Fruit fly (Drosophila melanogaster) whole organism, wandering third instar larva: ENCODE results near the gene Tm2.

ENCODE experiments used
- Abd-B ChIP-seq: fragments of >200 bp; optimal IDR thresholded peaks from 2 replicates; lab custom pipeline; 2017; ENCODE audit warnings: missing biosample characterization, missing genetic modification characterization
- CG32264 ChIP-seq: fragments of 200-800 bp; sonication (Bioruptor generic); optimal IDR thresholded peaks from 2 replicates; lab custom pipeline; 2016; ENCODE audit warnings: missing biosample characterization, missing genetic modification characterization
- CG9705 ChIP-seq: fragments of 200-800 bp; sonication (Bioruptor generic); optimal IDR thresholded peaks from 2 replicates; lab custom pipeline; 2018; ENCODE audit warnings: missing biosample characterization, mild to moderate bottlenecking, missing genetic modification characterization
- CrebA ChIP-seq: fragments of 200-800 bp; sonication (Bioruptor generic); optimal IDR thresholded peaks from 2 replicates; lab custom pipeline; 2016; ENCODE audit warnings: missing biosample characterization, mild to moderate bottlenecking, missing genetic modification characterization, borderline replicate concordance
- Dfd ChIP-seq: fragments of >200 bp; optimal IDR thresholded peaks from 2 replicates; lab custom pipeline; 2017; ENCODE audit warnings: missing biosample characterization, missing genetic modification characterization
- Dif ChIP-seq: fragments of 200-275, 200-300 bp; sonication (Bioruptor generic); optimal IDR thresholded peaks from 2 replicates; lab custom pipeline; 2018; ENCODE audit warnings: missing biosample characterization, missing genetic modification characterization; ENCODE audit not compliant: partially characterized antibody
- GATAd ChIP-seq: sonication (Bioruptor generic); optimal IDR thresholded peaks from 2 replicates; lab custom pipeline; 2016; ENCODE audit warnings: missing biosample characterization, missing genetic modification characterization
- HLH106 ChIP-seq: fragments of 200-800 bp; optimal IDR thresholded peaks from 3 replicates; lab custom pipeline; 2019; ENCODE audit warnings: missing biosample characterization, mild to moderate bottlenecking, missing genetic modification characterization, moderate library complexity
- Hnf4 ChIP-seq: fragments of 200-800 bp; sonication (Bioruptor generic); optimal IDR thresholded peaks from 2 replicates; lab custom pipeline; 2016; ENCODE audit warnings: missing biosample characterization, mild to moderate bottlenecking, missing genetic modification characterization
- Hr78 ChIP-seq: fragments of >200 bp; optimal IDR thresholded peaks from 2 replicates; lab custom pipeline; 2017; ENCODE audit warnings: missing biosample characterization, missing genetic modification characterization
- Hr83 ChIP-seq: fragments of 200-300 bp; sonication (Bioruptor generic); optimal IDR thresholded peaks from 2 replicates; lab custom pipeline; 2016; ENCODE audit warnings: missing biosample characterization, mild to moderate bottlenecking, missing genetic modification characterization, moderate library complexity; ENCODE audit not compliant: poor library complexity, severe bottlenecking
- Jra ChIP-seq: sonication (Bioruptor generic); optimal IDR thresholded peaks from 2 replicates; lab custom pipeline; 2016; ENCODE audit warnings: missing biosample characterization, missing genetic modification characterization
- Mio ChIP-seq: sonication (Bioruptor generic); optimal IDR thresholded peaks from 2 replicates; lab custom pipeline; 2016; ENCODE audit warnings: missing biosample characterization, missing genetic modification characterization
- Myc ChIP-seq: fragments of >200 bp; optimal IDR thresholded peaks from 2 replicates; lab custom pipeline; 2017
- N ChIP-seq: fragments of >200 bp; optimal IDR thresholded peaks from 2 replicates; lab custom pipeline; 2018; ENCODE audit warnings: missing biosample characterization, missing external identifiers, missing genetic modification characterization
- OdsH ChIP-seq: fragments of 200-800 bp; sonication (Bioruptor generic); optimal IDR thresholded peaks from 2 replicates; lab custom pipeline; 2016; ENCODE audit warnings: missing biosample characterization, mild to moderate bottlenecking, missing genetic modification characterization
- Rel ChIP-seq, 2 experiments: fragments of 200-800 bp; sonication (Bioruptor generic) in 1 of 2; optimal IDR thresholded peaks; 2 replicates in 1 of 2; 3 replicates in 1 of 2; lab custom pipeline; 2016 to 2019; ENCODE audit warnings: mild to moderate bottlenecking in 2 of 2, missing biosample characterization in 2 of 2, missing genetic modification characterization in 2 of 2, moderate library complexity in 1 of 2
- Sp1 ChIP-seq: fragments of 200-800 bp; sonication (Bioruptor generic); optimal IDR thresholded peaks from 3 replicates; lab custom pipeline; 2019; ENCODE audit warnings: missing biosample characterization, mild to moderate bottlenecking, missing genetic modification characterization, moderate library complexity
- Vsx2 ChIP-seq: fragments of 200-300, 225-300 bp; sonication (Bioruptor generic); optimal IDR thresholded peaks from 2 replicates; lab custom pipeline; 2018; ENCODE audit warnings: missing biosample characterization, missing genetic modification characterization; ENCODE audit not compliant: partially characterized antibody
- br ChIP-seq: fragments of 200-800 bp; sonication (Bioruptor generic); optimal IDR thresholded peaks from 2 replicates; lab custom pipeline; 2016; ENCODE audit warnings: missing biosample characterization, missing genetic modification characterization
- brk ChIP-seq: fragments of 200-800 bp; sonication (Bioruptor generic); optimal IDR thresholded peaks from 2 replicates; lab custom pipeline; 2016; ENCODE audit warnings: missing biosample characterization, mild to moderate bottlenecking, missing genetic modification characterization
- dl ChIP-seq, 2 experiments: fragments of 175-275, 200-275 bp in 1 of 2; fragments of 200-275 bp in 1 of 2; sonication (Bioruptor generic); optimal IDR thresholded peaks; lab custom pipeline; 2018; ENCODE audit warnings: mild to moderate bottlenecking in 2 of 2, missing biosample characterization in 2 of 2, missing genetic modification characterization in 2 of 2, moderate library complexity in 2 of 2; ENCODE audit not compliant: partially characterized antibody in 2 of 2, insufficient read depth in 1 of 2
- dmrt93B ChIP-seq: fragments of 200-800 bp; sonication (Bioruptor generic); optimal IDR thresholded peaks from 2 replicates; lab custom pipeline; 2018; ENCODE audit warnings: missing biosample characterization, mild to moderate bottlenecking, missing genetic modification characterization
- dsf ChIP-seq: sonication (Bioruptor generic); optimal IDR thresholded peaks from 2 replicates; lab custom pipeline; 2016; ENCODE audit warnings: missing biosample characterization, missing genetic modification characterization, borderline replicate concordance
- ey ChIP-seq: fragments of 200-800 bp; sonication (Bioruptor generic); optimal IDR thresholded peaks from 2 replicates; lab custom pipeline; 2016; ENCODE audit warnings: missing biosample characterization, missing genetic modification characterization
- foxo ChIP-seq, 2 experiments: fragments of 200-800 bp; sonication (Bioruptor generic); optimal IDR thresholded peaks; 2 replicates in 1 of 2; 3 replicates in 1 of 2; lab custom pipeline; 2016 to 2017; ENCODE audit warnings: missing biosample characterization in 2 of 2, missing genetic modification characterization in 2 of 2
- fru ChIP-seq: fragments of 200-800 bp; sonication (Bioruptor generic); optimal IDR thresholded peaks from 3 replicates; lab custom pipeline; 2016; ENCODE audit warnings: missing biosample characterization, mild to moderate bottlenecking, missing genetic modification characterization
- h ChIP-seq: fragments of 200-800 bp; sonication (Bioruptor generic); optimal IDR thresholded peaks from 3 replicates; lab custom pipeline; 2016; ENCODE audit warnings: missing biosample characterization, mild to moderate bottlenecking, missing genetic modification characterization
- jim ChIP-seq: fragments of 175-275, 200-325 bp; sonication (Bioruptor generic); optimal IDR thresholded peaks from 2 replicates; lab custom pipeline; 2016; ENCODE audit warnings: missing biosample characterization, mild to moderate bottlenecking, missing genetic modification characterization
- lola ChIP-seq: fragments of >200 bp; optimal IDR thresholded peaks from 2 replicates; lab custom pipeline; 2017; ENCODE audit warnings: missing biosample characterization, missing genetic modification characterization
- pan ChIP-seq: fragments of >200 bp; optimal IDR thresholded peaks from 2 replicates; lab custom pipeline; 2017
- psq ChIP-seq: fragments of 200-800 bp; sonication (Bioruptor generic); optimal IDR thresholded peaks from 3 replicates; lab custom pipeline; 2017; ENCODE audit warnings: missing biosample characterization, mild to moderate bottlenecking, missing genetic modification characterization, moderate library complexity
- rgr ChIP-seq: fragments of 200-800 bp; sonication (Bioruptor generic); optimal IDR thresholded peaks from 3 replicates; lab custom pipeline; 2016; ENCODE audit warnings: missing biosample characterization, mild to moderate bottlenecking, missing genetic modification characterization
- sage ChIP-seq: fragments of 200-800 bp; sonication (Bioruptor generic); optimal IDR thresholded peaks from 2 replicates; lab custom pipeline; 2016; ENCODE audit warnings: missing biosample characterization, mild to moderate bottlenecking, missing genetic modification characterization
- sv ChIP-seq: fragments of 200-800 bp; sonication (Bioruptor generic); optimal IDR thresholded peaks from 3 replicates; lab custom pipeline; 2016; ENCODE audit warnings: missing biosample characterization, missing genetic modification characterization
- tai ChIP-seq: sonication (Bioruptor generic); optimal IDR thresholded peaks from 2 replicates; lab custom pipeline; 2016; ENCODE audit warnings: missing biosample characterization, missing genetic modification characterization
- usp ChIP-seq: fragments of >200 bp; optimal IDR thresholded peaks from 2 replicates; lab custom pipeline; 2017; ENCODE audit warnings: missing biosample characterization, missing genetic modification characterization
- woc ChIP-seq: sonication (Bioruptor generic); optimal IDR thresholded peaks from 2 replicates; lab custom pipeline; 2016; ENCODE audit warnings: missing biosample characterization, mild to moderate bottlenecking, missing genetic modification characterization

The Tm2 gene

DNA sequence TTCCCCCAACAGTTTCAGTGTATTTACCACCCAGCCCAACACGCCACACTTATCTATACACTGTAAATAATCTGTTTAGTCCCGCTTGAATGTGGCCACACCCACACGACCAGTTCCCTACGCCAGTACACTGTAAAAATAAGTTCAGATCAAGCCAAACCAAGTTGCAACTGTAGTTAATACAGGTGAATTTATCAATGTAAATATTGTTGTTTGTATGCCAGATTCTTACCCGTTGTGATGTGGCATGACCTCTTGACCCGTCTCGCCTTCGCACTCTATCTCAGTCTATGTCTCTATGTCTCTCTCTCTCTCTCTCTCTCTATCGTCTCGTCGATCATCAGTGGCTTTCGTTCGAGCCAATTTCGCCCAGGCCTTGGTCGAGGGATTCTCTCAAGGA is 3.8 kb downstream of the Tm2 start:
- no peak for TF ChIP-seq Hr83 (GFP tag; lab: Kevin White, UChicago)

DNA sequence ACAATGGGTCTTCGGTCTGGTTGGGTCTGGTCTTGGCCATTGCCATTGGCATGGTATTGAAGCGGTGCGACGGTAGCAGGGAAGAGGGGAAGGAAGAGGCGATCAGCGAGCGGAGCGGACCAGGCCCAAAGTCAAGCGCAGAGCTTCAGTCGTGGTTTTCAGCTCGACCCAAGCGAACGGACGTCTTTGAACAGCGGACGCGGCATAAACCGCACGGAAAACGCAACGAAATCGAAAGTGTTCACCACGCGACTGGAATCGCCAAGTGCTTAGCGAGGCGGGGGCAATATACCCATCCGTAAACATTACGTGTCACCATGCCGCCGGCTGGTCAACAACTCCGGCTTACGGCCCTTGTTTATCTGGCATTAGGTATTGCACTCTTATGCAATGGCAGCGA is 6.3 kb downstream of the Tm2 start, which contains the start of gene CG14866:
Gene CG14866, plus strand, starts transcription at position 146 of the 400 bp plus-strand sequence.
- no peak for TF ChIP-seq h (GFP tag; lab: Kevin White, UChicago)

DNA sequence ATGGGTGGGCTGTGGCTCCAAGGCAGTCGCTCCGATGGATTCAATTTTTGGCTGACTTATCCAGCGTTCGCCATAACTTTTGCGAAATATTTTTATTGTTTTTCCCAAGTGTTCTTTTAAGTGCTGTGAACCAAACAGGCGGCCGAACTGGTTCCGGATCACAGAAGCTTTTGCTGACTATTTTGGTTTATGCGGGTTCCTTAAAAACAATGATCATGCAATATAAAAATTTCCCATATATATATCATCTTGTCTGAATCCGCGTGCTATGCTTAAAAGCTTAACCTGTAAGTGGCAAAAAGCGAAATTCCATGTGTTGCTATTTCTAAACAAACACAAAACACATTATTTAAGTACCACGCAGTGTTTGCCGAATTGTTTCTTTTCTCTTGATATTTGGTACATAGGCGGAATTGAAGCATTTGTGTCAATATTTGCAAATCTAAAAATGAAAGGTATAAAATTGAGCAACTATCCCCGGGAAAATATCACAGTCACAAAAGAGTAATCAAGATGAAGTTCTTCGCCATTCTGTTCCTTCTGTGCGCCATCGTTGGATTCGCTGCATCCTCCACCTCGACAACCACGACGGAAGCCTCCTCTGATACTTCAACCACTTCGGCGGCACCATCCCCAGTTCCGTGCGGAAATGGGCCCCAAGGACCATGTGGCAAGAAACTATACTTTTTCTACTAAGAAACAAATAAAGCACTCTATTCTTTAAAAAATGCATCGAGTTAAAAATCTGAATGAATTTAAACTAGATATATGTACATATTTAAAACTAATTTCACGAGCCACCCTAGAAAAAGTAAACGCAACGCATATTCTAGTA is 10.1 kb downstream of the Tm2 start, which contains the start of the genes CG6276 and CG44040:
Gene CG6276, minus strand, starts transcription at position 158 of the 835 bp plus-strand sequence.
Gene CG44040, plus strand, starts transcription at position 467 of the 835 bp plus-strand sequence.
- no peak for TF ChIP-seq N
- no peak for TF ChIP-seq lola
- no peak for TF ChIP-seq dl (GFP tag; optimal IDR thresholded peaks at IDR 0.05; lab: Kevin White, UChicago; ENCODE audit: insufficient read depth in 1 of 2, partially characterized antibody in 2 of 2)
- no peak for TF ChIP-seq dsf
- TF ChIP-seq Dfd (GFP tag; lab: Kevin White, UChicago) = no peak
- TF ChIP-seq Hr78 (GFP tag; lab: Kevin White, UChicago) = no peak
- TF ChIP-seq jim = no peak
- no peak for TF ChIP-seq br
- TF ChIP-seq Vsx2 (GFP tag; lab: Kevin White, UChicago) = no peak
- no peak for TF ChIP-seq sage (GFP tag; lab: Kevin White, UChicago)
- TF ChIP-seq Sp1 = no peak
- TF ChIP-seq Jra (GFP tag; lab: Kevin White, UChicago) = no peak
- no peak for TF ChIP-seq CrebA (GFP tag; lab: Kevin White, UChicago)
- peak; percentile 47 for TF ChIP-seq CG9705
- TF ChIP-seq sv (GFP tag; lab: Kevin White, UChicago) = no peak
- TF ChIP-seq GATAd = no peak
- TF ChIP-seq OdsH (GFP tag; lab: Kevin White, UChicago) = peak; percentile 38
- TF ChIP-seq foxo (GFP tag; optimal IDR thresholded peaks at IDR 0.05; lab: Kevin White, UChicago) = peak in 1 of 2 experiments; percentile 59
- no peak for TF ChIP-seq tai (GFP tag; lab: Kevin White, UChicago)
- TF ChIP-seq Abd-B (GFP tag; lab: Kevin White, UChicago) = no peak
- peak; percentile 45 for TF ChIP-seq Hr83 (GFP tag; lab: Kevin White, UChicago)
- TF ChIP-seq Myc (lab: Kevin White, UChicago) = peak; percentile 20
- TF ChIP-seq Rel (GFP tag; optimal IDR thresholded peaks at IDR 0.05; lab: Kevin White, UChicago) = no peak
- TF ChIP-seq Rel (tag; optimal IDR thresholded peaks at IDR 0.05; lab: Kevin White, UChicago) = peak; percentile 82
- peak; percentile 63 for TF ChIP-seq HLH106 (tag; lab: Kevin White, UChicago)
- peak; percentile 69 for TF ChIP-seq rgr (GFP tag; lab: Kevin White, UChicago)
- no peak for TF ChIP-seq Dif (GFP tag; lab: Kevin White, UChicago)
- TF ChIP-seq brk = no peak
- TF ChIP-seq CG32264 (GFP tag; lab: Kevin White, UChicago) = no peak
- TF ChIP-seq woc (GFP tag; lab: Kevin White, UChicago) = peak; percentile 63
- no peak for TF ChIP-seq usp (GFP tag; lab: Kevin White, UChicago)
- TF ChIP-seq ey (GFP tag; lab: Kevin White, UChicago) = peak; percentile 58
- no peak for TF ChIP-seq dmrt93B (GFP tag; lab: Kevin White, UChicago)
- peak; percentile 19 for TF ChIP-seq psq (GFP tag; lab: Kevin White, UChicago)
- no peak for TF ChIP-seq Mio (GFP tag; lab: Kevin White, UChicago)
- TF ChIP-seq fru (GFP tag; lab: Kevin White, UChicago) = peak; percentile 58
- TF ChIP-seq h (GFP tag; lab: Kevin White, UChicago) = peak; percentile 52
- no peak for TF ChIP-seq pan (lab: Kevin White, UChicago)
- no peak for TF ChIP-seq Hnf4 (GFP tag; lab: Kevin White, UChicago)
